Worm (Caenorhabditis elegans) whole organism, L4 larva: ENCODE results near the gene C36E6.8.

ENCODE experiments used
- ama-1 ChIP-seq: fragments of 150-350 bp; optimal IDR thresholded peaks from 2 replicates; lab custom pipeline; 2014; ENCODE audit warnings: inconsistent platforms, mixed read lengths
- ceh-82 ChIP-seq: sonication (generic microtip); optimal IDR thresholded peaks from 2 replicates; lab custom pipeline; 2017; ENCODE audit warnings: missing biosample characterization, missing genetic modification characterization
- dve-1 ChIP-seq: sonication (generic microtip); optimal IDR thresholded peaks from 2 replicates; lab custom pipeline; 2017; ENCODE audit warnings: antibody characterized with exemption, mild to moderate bottlenecking, missing genetic modification characterization, missing compliant biosample characterization; ENCODE audit not compliant: insufficient read depth
- fkh-10 ChIP-seq: fragments of 150-350 bp; optimal IDR thresholded peaks from 2 replicates; lab custom pipeline; 2014; ENCODE audit warnings: missing biosample characterization, missing genetic modification reagents, missing genetic modification characterization
- fos-1 ChIP-seq: fragments of 150-350 bp; optimal IDR thresholded peaks from 2 replicates; lab custom pipeline; 2014; ENCODE audit warnings: missing biosample characterization, missing genetic modification characterization
- mdl-1 ChIP-seq, 2 experiments: fragments of 150-350 bp in 1 of 2; sonication (generic microtip) in 1 of 2; optimal IDR thresholded peaks; 2 replicates each; lab custom pipeline; 2014 to 2017; ENCODE audit warnings: missing biosample characterization in 2 of 2, missing genetic modification characterization in 2 of 2
- nhr-237 ChIP-seq: sonication (generic microtip); optimal IDR thresholded peaks from 2 replicates; lab custom pipeline; 2017; ENCODE audit warnings: missing biosample characterization, missing genetic modification characterization
- nhr-28 ChIP-seq: fragments of 150-350 bp; optimal IDR thresholded peaks from 2 replicates; lab custom pipeline; 2014; ENCODE audit warnings: missing biosample characterization, missing genetic modification characterization
- nhr-77 ChIP-seq: fragments of 150-350 bp; optimal IDR thresholded peaks from 2 replicates; lab custom pipeline; 2014; ENCODE audit warnings: missing biosample characterization, missing genetic modification characterization
- pha-4 ChIP-seq, 2 experiments: fragments of 150-350 bp in 1 of 2; fragments of 200-800 bp in 1 of 2; sonication (Bioruptor generic) in 1 of 2; IDR thresholded peaks in 1 of 2; optimal IDR thresholded peaks in 1 of 2; 2 replicates each; pipeline versions ENCODE4 v1.3.6 to Lab custom; 2014 to 2022; ENCODE audit warnings: missing genetic modification characterization in 2 of 2, missing genetic modification reagents in 2 of 2, missing biosample characterization in 1 of 2, missing compliant biosample characterization in 1 of 2

DNA sequence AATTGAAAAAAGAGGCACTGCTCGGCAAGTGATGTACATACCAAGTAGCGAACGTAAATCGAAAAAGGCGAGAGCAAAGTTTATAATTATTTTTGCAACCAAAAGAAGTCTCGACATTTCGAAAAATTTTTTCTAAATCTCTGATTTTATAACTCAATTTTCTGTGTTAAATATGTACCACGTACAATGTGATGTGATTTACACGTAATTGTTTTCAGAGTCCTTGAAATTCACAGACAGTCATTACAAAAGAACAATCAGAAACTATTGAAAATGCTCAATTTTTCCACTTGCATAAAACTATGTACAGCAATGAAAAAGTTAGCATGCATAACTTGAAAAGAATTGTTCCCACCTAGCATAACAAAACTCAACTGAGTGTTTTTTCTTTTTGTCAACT is 35.4 kb upstream of the C36E6.8 start:
- TF ChIP-seq mdl-1 (tag; optimal IDR thresholded peaks at IDR 0.05; lab: Kevin White, UChicago) = no peak
- TF ChIP-seq nhr-77 (tag; lab: Kevin White, UChicago) = no peak
- TF ChIP-seq ama-1 (lab: Kevin White, UChicago) = no peak
- no peak for TF ChIP-seq fos-1 (tag; lab: Kevin White, UChicago)
- no peak for TF ChIP-seq nhr-28 (tag; lab: Kevin White, UChicago)
- no peak for TF ChIP-seq fkh-10 (GFP tag; lab: Kevin White, UChicago)
- no peak for TF ChIP-seq pha-4 (GFP tag; IDR thresholded peaks at IDR 0.05; lab: Robert Waterston, UW)
- TF ChIP-seq pha-4 (tag; optimal IDR thresholded peaks at IDR 0.05; lab: Kevin White, UChicago) = no peak
- TF ChIP-seq ceh-82 (tag; lab: Kevin White, UChicago) = no peak
- no peak for TF ChIP-seq dve-1 (tag; lab: Kevin White, UChicago)
- TF ChIP-seq nhr-237 (tag; lab: Kevin White, UChicago) = no peak
